Worm (Caenorhabditis elegans) whole organism, L1 larva: ENCODE data around the gene F11G11.14.
A peak's percentile ranks its signal among the peaks of the same experiment; 100 is the strongest.

Experiments
- C04F5.9 ChIP-seq: sonication (generic microtip); optimal IDR thresholded peaks from 2 replicates; lab custom pipeline; 2016; ENCODE audit warnings: missing genetic modification characterization, missing compliant biosample characterization
- C34B4.2 ChIP-seq: sonication (generic microtip); optimal IDR thresholded peaks from 2 replicates; lab custom pipeline; 2017; ENCODE audit warnings: mild to moderate bottlenecking, missing genetic modification characterization, missing compliant biosample characterization
- F16B12.6 ChIP-seq: fragments of 150-350 bp; optimal IDR thresholded peaks from 2 replicates; lab custom pipeline; 2014; ENCODE audit warnings: missing biosample characterization, missing genetic modification characterization
- Y116A8C.19 ChIP-seq: sonication (generic microtip); optimal IDR thresholded peaks from 2 replicates; lab custom pipeline; 2016; ENCODE audit warnings: missing compliant biosample characterization, missing genetic modification characterization, borderline replicate concordance
- alr-1 ChIP-seq: fragments of 200-800 bp; sonication (Bioruptor generic); optimal IDR thresholded peaks from 2 replicates; lab custom pipeline; 2018; ENCODE audit warnings: borderline replicate concordance, mild to moderate bottlenecking, missing genetic modification characterization, missing compliant biosample characterization
- ama-1 ChIP-seq: fragments of 150-350 bp; optimal IDR thresholded peaks from 2 replicates; lab custom pipeline; 2014
- blmp-1 ChIP-seq: fragments of 150-350 bp; optimal IDR thresholded peaks from 2 replicates; lab custom pipeline; 2014; ENCODE audit warnings: missing biosample characterization, missing genetic modification characterization
- ceh-63 ChIP-seq: fragments of 200-800 bp; sonication (Bioruptor generic); optimal IDR thresholded peaks from 2 replicates; lab custom pipeline; 2018; ENCODE audit warnings: mild to moderate bottlenecking, missing genetic modification characterization, missing compliant biosample characterization
- ceh-90 ChIP-seq: sonication (generic microtip); optimal IDR thresholded peaks from 2 replicates; lab custom pipeline; 2016; ENCODE audit warnings: missing genetic modification characterization, missing compliant biosample characterization
- ces-1 ChIP-seq: fragments of 150-350 bp; optimal IDR thresholded peaks from 2 replicates; lab custom pipeline; 2014; ENCODE audit warnings: missing biosample characterization, missing genetic modification reagents, missing genetic modification characterization
- dpl-1 ChIP-seq, 3 experiments: fragments of 150-350 bp in 2 of 3; sonication (generic microtip) in 1 of 3; optimal IDR thresholded peaks; 2 replicates each; lab custom pipeline; 2014 to 2017; ENCODE audit warnings: missing biosample characterization in 3 of 3, missing genetic modification characterization in 3 of 3, missing genetic modification reagents in 3 of 3
- dsc-1 ChIP-seq: sonication (generic microtip); optimal IDR thresholded peaks from 2 replicates; lab custom pipeline; 2016; ENCODE audit warnings: mild to moderate bottlenecking, missing genetic modification characterization, missing compliant biosample characterization
- efl-1 ChIP-seq, 4 experiments: fragments of 150-350 bp; optimal IDR thresholded peaks in 3 of 4; peaks in 1 of 4; 1 replicate in 1 of 4; 2 replicates in 3 of 4; lab custom pipeline; 2014; ENCODE audit warnings: missing biosample characterization in 2 of 4, missing genetic modification characterization in 2 of 4, missing genetic modification reagents in 2 of 4
- efl-3 ChIP-seq: fragments of 200-800 bp; sonication (Bioruptor generic); optimal IDR thresholded peaks from 2 replicates; lab custom pipeline; 2018; ENCODE audit warnings: mild to moderate bottlenecking, missing genetic modification characterization, missing compliant biosample characterization
- egl-13 ChIP-seq: sonication (generic microtip); optimal IDR thresholded peaks from 2 replicates; lab custom pipeline; 2016; ENCODE audit warnings: missing genotype, missing genetic modification reagents, missing genetic modification characterization, missing compliant biosample characterization
- elt-3 ChIP-seq, 6 experiments: fragments of 150-350 bp in 1 of 6; sonication (generic microtip); optimal IDR thresholded peaks; 2 replicates each; lab custom pipeline; 2017 to 2018; ENCODE audit warnings: missing biosample characterization in 6 of 6, missing genetic modification characterization in 6 of 6, inconsistent platforms in 1 of 6
- ets-5 ChIP-seq: fragments of 200-800 bp; sonication (Bioruptor generic); IDR thresholded peaks from 2 replicates; pipeline ENCODE4 v1.3.6; 2022; ENCODE audit warnings: missing genetic modification characterization, missing compliant biosample characterization
- fos-1 ChIP-seq: fragments of 150-350 bp; optimal IDR thresholded peaks from 2 replicates; lab custom pipeline; 2014; ENCODE audit warnings: missing biosample characterization, missing genetic modification characterization
- grh-1 ChIP-seq: fragments of 200-800 bp; sonication (Bioruptor generic); IDR thresholded peaks from 2 replicates; pipeline ENCODE4 v1.3.6; 2022; ENCODE audit warnings: missing genetic modification reagents, missing genetic modification characterization, missing compliant biosample characterization
- hlh-17 ChIP-seq: fragments of 200-800 bp; sonication (Bioruptor generic); optimal IDR thresholded peaks from 2 replicates; lab custom pipeline; 2018; ENCODE audit warnings: missing genetic modification characterization, mild to moderate bottlenecking, missing compliant biosample characterization, moderate library complexity, borderline replicate concordance
- hlh-4 ChIP-seq: sonication (generic microtip); optimal IDR thresholded peaks from 2 replicates; lab custom pipeline; 2016; ENCODE audit warnings: mild to moderate bottlenecking, missing genetic modification characterization, missing compliant biosample characterization
- hpl-2 ChIP-seq: fragments of 150-350 bp; optimal IDR thresholded peaks from 2 replicates; lab custom pipeline; 2014; ENCODE audit warnings: missing biosample characterization, missing genetic modification reagents, missing genetic modification characterization
- isw-1 ChIP-seq: fragments of 200-800 bp; sonication (Bioruptor generic); IDR thresholded peaks from 2 replicates; pipeline ENCODE4 v1.3.6; 2022; ENCODE audit warnings: missing genetic modification characterization, missing compliant biosample characterization
- jun-1 ChIP-seq: fragments of 150-350 bp; optimal IDR thresholded peaks from 2 replicates; lab custom pipeline; 2014; ENCODE audit warnings: missing biosample characterization, missing genetic modification reagents, missing genetic modification characterization
- lin-13 ChIP-seq: fragments of 150-350 bp; optimal IDR thresholded peaks from 2 replicates; lab custom pipeline; 2014; ENCODE audit warnings: missing biosample characterization, missing genetic modification reagents, missing genetic modification characterization
- lin-14 ChIP-seq: fragments of 200-800 bp; sonication (Bioruptor generic); optimal IDR thresholded peaks from 2 replicates; lab custom pipeline; 2018; ENCODE audit warnings: mild to moderate bottlenecking, missing genetic modification characterization, moderate library complexity, missing compliant biosample characterization
- lir-3 ChIP-seq: sonication (generic microtip); optimal IDR thresholded peaks from 2 replicates; lab custom pipeline; 2016; ENCODE audit warnings: mild to moderate bottlenecking, missing genetic modification characterization, moderate library complexity, missing compliant biosample characterization; ENCODE audit not compliant: poor library complexity
- mdl-1 ChIP-seq, 2 experiments: fragments of 150-350 bp; optimal IDR thresholded peaks; 2 replicates each; lab custom pipeline; 2014 to 2017; ENCODE audit warnings: missing biosample characterization in 2 of 2, missing genetic modification characterization in 2 of 2, inconsistent platforms in 1 of 2
- mep-1 ChIP-seq: fragments of 150-350 bp; optimal IDR thresholded peaks from 2 replicates; lab custom pipeline; 2014; ENCODE audit warnings: missing biosample characterization, missing genetic modification characterization
- nhr-11 ChIP-seq: fragments of 150-350 bp; optimal IDR thresholded peaks from 2 replicates; lab custom pipeline; 2014; ENCODE audit warnings: missing biosample characterization, missing genetic modification characterization
- nhr-237 ChIP-seq: fragments of 150-350 bp; optimal IDR thresholded peaks from 2 replicates; lab custom pipeline; 2014; ENCODE audit warnings: missing biosample characterization, missing genetic modification characterization
- nhr-28 ChIP-seq: fragments of 150-350 bp; optimal IDR thresholded peaks from 2 replicates; lab custom pipeline; 2014; ENCODE audit warnings: missing biosample characterization, missing genetic modification characterization
- nhr-47 ChIP-seq: sonication (generic microtip); optimal IDR thresholded peaks from 2 replicates; lab custom pipeline; 2016; ENCODE audit warnings: mild to moderate bottlenecking, missing genetic modification characterization, moderate library complexity, missing compliant biosample characterization
- nhr-76 ChIP-seq: sonication (generic microtip); optimal IDR thresholded peaks from 2 replicates; lab custom pipeline; 2017; ENCODE audit warnings: missing biosample characterization, missing genetic modification characterization
- nhr-84 ChIP-seq: sonication (generic microtip); optimal IDR thresholded peaks from 2 replicates; lab custom pipeline; 2017; ENCODE audit warnings: missing biosample characterization, missing genetic modification characterization
- nhr-85 ChIP-seq: sonication (generic microtip); peaks from one replicate; lab custom pipeline; 2016; ENCODE audit warnings: missing genetic modification characterization, inconsistent platforms, missing compliant biosample characterization
- nhr-90 ChIP-seq: sonication (generic microtip); optimal IDR thresholded peaks from 2 replicates; lab custom pipeline; 2016; ENCODE audit warnings: mild to moderate bottlenecking, missing genetic modification characterization, missing compliant biosample characterization; ENCODE audit not compliant: poor library complexity
- pag-3 ChIP-seq: sonication (generic microtip); optimal IDR thresholded peaks from 2 replicates; lab custom pipeline; 2017; ENCODE audit warnings: missing genetic modification characterization, mild to moderate bottlenecking, missing compliant biosample characterization, antibody characterized with exemption, borderline replicate concordance; ENCODE audit not compliant: insufficient read depth
- pax-3 ChIP-seq: fragments of 200-800 bp; sonication (Bioruptor generic); optimal IDR thresholded peaks from 2 replicates; lab custom pipeline; 2018; ENCODE audit warnings: mild to moderate bottlenecking, missing genetic modification characterization, moderate library complexity, missing compliant biosample characterization
- pqm-1 ChIP-seq: sonication (generic microtip); optimal IDR thresholded peaks from 3 replicates; lab custom pipeline; 2017; ENCODE audit warnings: missing biosample characterization, missing genetic modification characterization
- rnt-1 ChIP-seq: sonication (generic microtip); optimal IDR thresholded peaks from 2 replicates; lab custom pipeline; 2016; ENCODE audit warnings: mild to moderate bottlenecking, missing genetic modification characterization, moderate library complexity, missing compliant biosample characterization
- skn-1 ChIP-seq: fragments of 150-350 bp; optimal IDR thresholded peaks from 2 replicates; lab custom pipeline; 2014; ENCODE audit warnings: missing biosample characterization, missing genetic modification characterization
- snu-23 ChIP-seq: sonication (generic microtip); optimal IDR thresholded peaks from 2 replicates; lab custom pipeline; 2016; ENCODE audit warnings: missing genetic modification characterization, missing compliant biosample characterization
- sox-4 ChIP-seq: sonication (generic microtip); optimal IDR thresholded peaks from 2 replicates; lab custom pipeline; 2016; ENCODE audit warnings: missing genetic modification characterization, missing compliant biosample characterization
- tbx-2 ChIP-seq: sonication (generic microtip); optimal IDR thresholded peaks from 2 replicates; lab custom pipeline; 2016; ENCODE audit warnings: missing genetic modification characterization, missing compliant biosample characterization
- unc-130 ChIP-seq: fragments of 150-350 bp; optimal IDR thresholded peaks from 2 replicates; lab custom pipeline; 2017; ENCODE audit warnings: missing biosample characterization, missing genetic modification characterization, inconsistent platforms
- unc-30 ChIP-seq: sonication (generic microtip); optimal IDR thresholded peaks from 2 replicates; lab custom pipeline; 2017; ENCODE audit warnings: missing biosample characterization, missing genetic modification characterization
- unc-98 ChIP-seq: fragments of 200-800 bp; sonication (Bioruptor generic); IDR thresholded peaks from 2 replicates; pipeline ENCODE4 v1.3.6; 2022; ENCODE audit warnings: missing genetic modification characterization, missing compliant biosample characterization
- vab-15 ChIP-seq: sonication (generic microtip); optimal IDR thresholded peaks from 2 replicates; lab custom pipeline; 2017; ENCODE audit warnings: missing genotype, mild to moderate bottlenecking, missing genetic modification characterization, missing compliant biosample characterization
- zip-4 ChIP-seq: fragments of 200-800 bp; sonication (Bioruptor generic); optimal IDR thresholded peaks from 2 replicates; lab custom pipeline; 2018; ENCODE audit warnings: mild to moderate bottlenecking, missing genetic modification characterization, moderate library complexity, missing compliant biosample characterization
- ztf-11 ChIP-seq, 2 experiments: sonication (generic microtip); optimal IDR thresholded peaks; 2 replicates each; lab custom pipeline; 2016 to 2017; ENCODE audit warnings: missing genetic modification characterization in 2 of 2, missing biosample characterization in 1 of 2, missing compliant biosample characterization in 1 of 2

Gene F11G11.14

ce11 chrII:4891012-4891775 lies 27.7 kb downstream of the F11G11.14 start, which contains the start of gene gst-9:
TSS of gene gst-9 (plus strand) at chrII:4891585.
- no peak for TF ChIP-seq hlh-17
- no peak for TF ChIP-seq sox-4 (tag; lab: Kevin White, UChicago)
- TF ChIP-seq snu-23, result peak; percentile 38
- no peak for TF ChIP-seq hlh-4
- peak; percentile 37 for TF ChIP-seq skn-1 (tag; lab: Kevin White, UChicago)
- no peak for TF ChIP-seq vab-15 (tag; lab: Kevin White, UChicago)
- TF ChIP-seq nhr-76 (tag; lab: Kevin White, UChicago), result no peak
- no peak for TF ChIP-seq pag-3 (tag; lab: Kevin White, UChicago)
- TF ChIP-seq tbx-2 (tag; lab: Kevin White, UChicago), result no peak
- no peak for TF ChIP-seq pqm-1 (tag; lab: Kevin White, UChicago)
- TF ChIP-seq nhr-28 (tag; lab: Kevin White, UChicago), result no peak
- TF ChIP-seq lin-14 (GFP tag; lab: Kevin White, UChicago), result peak; percentile 17
- TF ChIP-seq C34B4.2 (tag; lab: Kevin White, UChicago), result no peak
- no peak for TF ChIP-seq grh-1 (GFP tag; lab: Robert Waterston, UW)
- TF ChIP-seq isw-1, result no peak
- TF ChIP-seq C04F5.9 (tag; lab: Kevin White, UChicago), result no peak
- TF ChIP-seq elt-3 (tag; optimal IDR thresholded peaks at IDR 0.05; lab: Kevin White, UChicago), result peak in 1 of 6 experiments; percentile 34
- TF ChIP-seq zip-4, result no peak
- TF ChIP-seq rnt-1 (tag; lab: Kevin White, UChicago), result no peak
- no peak for TF ChIP-seq blmp-1
- TF ChIP-seq unc-30 (tag; lab: Kevin White, UChicago), result no peak
- no peak for TF ChIP-seq fos-1 (tag; lab: Kevin White, UChicago)
- TF ChIP-seq lin-13 (GFP tag; lab: Kevin White, UChicago), result no peak
- TF ChIP-seq alr-1, result no peak
- TF ChIP-seq ztf-11 (tag; optimal IDR thresholded peaks at IDR 0.05; lab: Kevin White, UChicago), result no peak
- TF ChIP-seq efl-3 (GFP tag; lab: Kevin White, UChicago), result no peak
- no peak for TF ChIP-seq ces-1 (GFP tag; lab: Kevin White, UChicago)
- no peak for TF ChIP-seq dsc-1 (tag; lab: Kevin White, UChicago)
- TF ChIP-seq hpl-2, result no peak
- TF ChIP-seq nhr-90 (tag; lab: Kevin White, UChicago), result no peak
- peak; percentile 60 for TF ChIP-seq nhr-85
- peak in 1 of 3 experiments; percentile 8 for TF ChIP-seq dpl-1 (GFP tag; optimal IDR thresholded peaks at IDR 0.05; lab: Kevin White, UChicago)
- no peak for TF ChIP-seq jun-1
- TF ChIP-seq efl-1 (optimal IDR thresholded peaks at IDR 0.05; lab: Kevin White, UChicago), result peak; percentile 0 to 7
- peak in 1 of 2 experiments; percentile 55 for TF ChIP-seq efl-1 (GFP tag; optimal IDR thresholded peaks at IDR 0.05 in 1 of 2; lab: Kevin White, UChicago)
- no peak for TF ChIP-seq nhr-11 (tag; lab: Kevin White, UChicago)
- TF ChIP-seq ceh-90, result no peak
- TF ChIP-seq lir-3 (tag; lab: Kevin White, UChicago), result no peak
- TF ChIP-seq F16B12.6, result no peak
- no peak for TF ChIP-seq Y116A8C.19
- TF ChIP-seq mdl-1 (tag; optimal IDR thresholded peaks at IDR 0.05; lab: Kevin White, UChicago), result no peak
- no peak for TF ChIP-seq nhr-84 (tag; lab: Kevin White, UChicago)
- no peak for TF ChIP-seq unc-98
- TF ChIP-seq egl-13 (tag; lab: Kevin White, UChicago), result no peak
- no peak for TF ChIP-seq unc-130 (tag; lab: Kevin White, UChicago)
- TF ChIP-seq nhr-237 (tag; lab: Kevin White, UChicago), result no peak
- TF ChIP-seq ceh-63, result no peak
- TF ChIP-seq ama-1, result peak; percentile 77
- TF ChIP-seq nhr-47 (tag; lab: Kevin White, UChicago), result peak; percentile 16
- no peak for TF ChIP-seq pax-3 (tag; lab: Kevin White, UChicago)
- no peak for TF ChIP-seq ets-5
- peak; percentile 38 for TF ChIP-seq mep-1 (tag; lab: Kevin White, UChicago)
